Worm (Caenorhabditis elegans) whole organism, L3 larva: ENCODE measurements around the gene C50B6.9.

Experiments used
- R02D3.7 ChIP-seq: fragments of 150-350 bp; optimal IDR thresholded peaks from 2 replicates; lab custom pipeline; 2014; ENCODE audit warnings: missing biosample characterization, missing genetic modification characterization
- ZK546.5 ChIP-seq: sonication (generic microtip); optimal IDR thresholded peaks from 2 replicates; lab custom pipeline; 2017; ENCODE audit warnings: missing biosample characterization, missing genetic modification characterization
- aly-2 ChIP-seq: fragments of 150-350 bp; optimal IDR thresholded peaks from 2 replicates; lab custom pipeline; 2014; ENCODE audit warnings: missing biosample characterization, missing genetic modification characterization
- ama-1 ChIP-seq: fragments of 150-350 bp; optimal IDR thresholded peaks from 2 replicates; lab custom pipeline; 2018
- ceh-16 ChIP-seq: sonication (generic microtip); optimal IDR thresholded peaks from 2 replicates; lab custom pipeline; 2017; ENCODE audit warnings: missing biosample characterization, missing genetic modification characterization
- ceh-28 ChIP-seq: fragments of 150-350 bp; optimal IDR thresholded peaks from 2 replicates; lab custom pipeline; 2014; ENCODE audit warnings: missing biosample characterization, missing genetic modification reagents, missing genetic modification characterization
- ceh-82 ChIP-seq: fragments of 150-350 bp; optimal IDR thresholded peaks from 2 replicates; lab custom pipeline; 2014; ENCODE audit warnings: missing biosample characterization, missing genetic modification characterization
- ceh-9 ChIP-seq: sonication (generic microtip); optimal IDR thresholded peaks from 2 replicates; lab custom pipeline; 2018; ENCODE audit warnings: missing biosample characterization, missing genetic modification characterization
- daf-12 ChIP-seq: fragments of 150-350 bp; optimal IDR thresholded peaks from 2 replicates; lab custom pipeline; 2014; ENCODE audit warnings: missing biosample characterization, missing genetic modification reagents, missing genetic modification characterization
- egl-27 ChIP-seq: sonication (generic microtip); optimal IDR thresholded peaks from 4 replicates; lab custom pipeline; 2017; ENCODE audit warnings: missing biosample characterization, missing genetic modification reagents, missing genetic modification characterization
- egl-5 ChIP-seq: fragments of 150-350 bp; optimal IDR thresholded peaks from 2 replicates; lab custom pipeline; 2017; ENCODE audit warnings: missing biosample characterization, missing genetic modification reagents, missing genetic modification characterization, inconsistent platforms
- elt-1 ChIP-seq: fragments of 150-350 bp; optimal IDR thresholded peaks from 2 replicates; lab custom pipeline; 2014; ENCODE audit warnings: missing biosample characterization, missing genetic modification characterization
- elt-2 ChIP-seq: sonication (generic microtip); optimal IDR thresholded peaks from 2 replicates; lab custom pipeline; 2016; ENCODE audit warnings: missing genetic modification reagents, mild to moderate bottlenecking, missing genetic modification characterization, missing compliant biosample characterization
- elt-3 ChIP-seq, 3 experiments: fragments of 150-350 bp in 1 of 3; sonication (generic microtip) in 2 of 3; optimal IDR thresholded peaks; 2 replicates in 2 of 3; 4 replicates in 1 of 3; lab custom pipeline; 2014 to 2017; ENCODE audit warnings: missing biosample characterization in 3 of 3, missing genetic modification characterization in 3 of 3
- eor-1 ChIP-seq, 2 experiments: fragments of 150-350 bp; optimal IDR thresholded peaks; 2 replicates each; lab custom pipeline; 2014 to 2018; ENCODE audit warnings: missing biosample characterization in 2 of 2, missing genetic modification characterization in 2 of 2
- fkh-10 ChIP-seq: sonication (generic microtip); optimal IDR thresholded peaks from 2 replicates; lab custom pipeline; 2017; ENCODE audit warnings: missing biosample characterization, missing genetic modification reagents, missing genetic modification characterization
- fkh-2 ChIP-seq: fragments of 150-350 bp; optimal IDR thresholded peaks from 2 replicates; lab custom pipeline; 2014; ENCODE audit warnings: missing biosample characterization, missing genetic modification reagents, missing genetic modification characterization
- fos-1 ChIP-seq: fragments of 150-350 bp; optimal IDR thresholded peaks from 2 replicates; lab custom pipeline; 2014; ENCODE audit warnings: missing biosample characterization, missing genetic modification characterization
- hmg-11 ChIP-seq: sonication (generic microtip); optimal IDR thresholded peaks from 2 replicates; lab custom pipeline; 2016; ENCODE audit warnings: missing genetic modification characterization, missing compliant biosample characterization
- jun-1 ChIP-seq: fragments of 150-350 bp; optimal IDR thresholded peaks from 2 replicates; lab custom pipeline; 2014; ENCODE audit warnings: missing biosample characterization, missing genetic modification reagents, missing genetic modification characterization
- lin-15B ChIP-seq: fragments of 150-350 bp; optimal IDR thresholded peaks from 2 replicates; lab custom pipeline; 2014; ENCODE audit warnings: missing biosample characterization, missing genetic modification characterization
- lin-39 ChIP-seq: fragments of 150-350 bp; optimal IDR thresholded peaks from 2 replicates; lab custom pipeline; 2018; ENCODE audit warnings: missing biosample characterization, missing genetic modification reagents, missing genetic modification characterization
- lsy-12 ChIP-seq: sonication (generic microtip); optimal IDR thresholded peaks from 2 replicates; lab custom pipeline; 2016; ENCODE audit warnings: mild to moderate bottlenecking, missing genetic modification characterization, missing compliant biosample characterization
- mdl-1 ChIP-seq: fragments of 150-350 bp; optimal IDR thresholded peaks from 2 replicates; lab custom pipeline; 2014; ENCODE audit warnings: missing biosample characterization, missing genetic modification characterization
- mml-1 ChIP-seq: fragments of 150-350 bp; sonication (generic microtip); optimal IDR thresholded peaks from 3 replicates; lab custom pipeline; 2014; ENCODE audit warnings: missing biosample characterization, missing genetic modification characterization
- nfya-1 ChIP-seq: sonication (generic microtip); optimal IDR thresholded peaks from 2 replicates; lab custom pipeline; 2017; ENCODE audit warnings: missing genetic modification characterization, mild to moderate bottlenecking, missing compliant biosample characterization, antibody characterized with exemption, moderate library complexity; ENCODE audit not compliant: insufficient read depth
- nhr-11 ChIP-seq: fragments of 150-350 bp; optimal IDR thresholded peaks from 2 replicates; lab custom pipeline; 2014; ENCODE audit warnings: missing biosample characterization, missing genetic modification characterization
- nhr-12 ChIP-seq: fragments of 150-350 bp; optimal IDR thresholded peaks from 2 replicates; lab custom pipeline; 2014; ENCODE audit warnings: missing biosample characterization, missing genetic modification characterization
- nhr-23 ChIP-seq: fragments of 150-350 bp; optimal IDR thresholded peaks from 2 replicates; lab custom pipeline; 2014; ENCODE audit warnings: missing biosample characterization, missing genetic modification reagents, missing genetic modification characterization
- nhr-237 ChIP-seq: fragments of 150-350 bp; optimal IDR thresholded peaks from 2 replicates; lab custom pipeline; 2014; ENCODE audit warnings: missing biosample characterization, missing genetic modification characterization
- nhr-25 ChIP-seq: sonication (generic microtip); optimal IDR thresholded peaks from 2 replicates; lab custom pipeline; 2017; ENCODE audit warnings: missing biosample characterization, missing genetic modification characterization
- nhr-28 ChIP-seq: fragments of 150-350 bp; optimal IDR thresholded peaks from 2 replicates; lab custom pipeline; 2014; ENCODE audit warnings: missing biosample characterization, missing genetic modification characterization
- nhr-43 ChIP-seq: sonication (generic microtip); optimal IDR thresholded peaks from 2 replicates; lab custom pipeline; 2016; ENCODE audit warnings: mild to moderate bottlenecking, missing genetic modification characterization, missing compliant biosample characterization; ENCODE audit not compliant: poor library complexity, severe bottlenecking
- nhr-67 ChIP-seq: fragments of 150-350 bp; optimal IDR thresholded peaks from 2 replicates; lab custom pipeline; 2014; ENCODE audit warnings: missing biosample characterization, missing genetic modification characterization
- nhr-76 ChIP-seq: fragments of 150-350 bp; sonication (generic microtip); optimal IDR thresholded peaks from 5 replicates; lab custom pipeline; 2014; ENCODE audit warnings: missing biosample characterization, missing genetic modification characterization
- nhr-77 ChIP-seq: fragments of 150-350 bp; optimal IDR thresholded peaks from 2 replicates; lab custom pipeline; 2014; ENCODE audit warnings: missing biosample characterization, missing genetic modification characterization
- pha-4 ChIP-seq: fragments of 150-350 bp; optimal IDR thresholded peaks from 2 replicates; lab custom pipeline; 2014; ENCODE audit warnings: missing biosample characterization, missing genetic modification reagents, missing genetic modification characterization
- pqm-1 ChIP-seq: fragments of 150-350 bp; optimal IDR thresholded peaks from 2 replicates; lab custom pipeline; 2017; ENCODE audit warnings: missing biosample characterization, missing genetic modification characterization, inconsistent platforms
- sea-2 ChIP-seq: fragments of 150-350 bp; sonication (generic microtip); optimal IDR thresholded peaks from 4 replicates; lab custom pipeline; 2014; ENCODE audit warnings: missing biosample characterization, missing genetic modification reagents, missing genetic modification characterization
- skn-1 ChIP-seq: fragments of 150-350 bp; optimal IDR thresholded peaks from 2 replicates; lab custom pipeline; 2014; ENCODE audit warnings: missing biosample characterization, missing genetic modification characterization
- snpc-4 ChIP-seq: fragments of 150-350 bp; optimal IDR thresholded peaks from 2 replicates; lab custom pipeline; 2014; ENCODE audit warnings: missing biosample characterization, missing genetic modification characterization
- tbx-2 ChIP-seq: sonication (generic microtip); optimal IDR thresholded peaks from 2 replicates; lab custom pipeline; 2016; ENCODE audit warnings: mild to moderate bottlenecking, missing genetic modification characterization, missing compliant biosample characterization
- unc-39 ChIP-seq: sonication (generic microtip); optimal IDR thresholded peaks from 4 replicates; lab custom pipeline; 2017; ENCODE audit warnings: missing biosample characterization, missing genetic modification characterization
- unc-62 ChIP-seq: fragments of 150-350 bp; sonication (generic microtip); optimal IDR thresholded peaks from 4 replicates; lab custom pipeline; 2014; ENCODE audit warnings: missing biosample characterization, missing genetic modification reagents, missing genetic modification characterization
- zag-1 ChIP-seq: fragments of 150-350 bp; optimal IDR thresholded peaks from 2 replicates; lab custom pipeline; 2014; ENCODE audit warnings: missing biosample characterization, missing genetic modification characterization
- ztf-11 ChIP-seq: fragments of 150-350 bp; optimal IDR thresholded peaks from 2 replicates; lab custom pipeline; 2014; ENCODE audit warnings: missing biosample characterization, missing genetic modification characterization
- ztf-4 ChIP-seq: fragments of 150-350 bp; optimal IDR thresholded peaks from 2 replicates; lab custom pipeline; 2014; ENCODE audit warnings: missing biosample characterization, missing genetic modification characterization

C50B6.9 gene

DNA sequence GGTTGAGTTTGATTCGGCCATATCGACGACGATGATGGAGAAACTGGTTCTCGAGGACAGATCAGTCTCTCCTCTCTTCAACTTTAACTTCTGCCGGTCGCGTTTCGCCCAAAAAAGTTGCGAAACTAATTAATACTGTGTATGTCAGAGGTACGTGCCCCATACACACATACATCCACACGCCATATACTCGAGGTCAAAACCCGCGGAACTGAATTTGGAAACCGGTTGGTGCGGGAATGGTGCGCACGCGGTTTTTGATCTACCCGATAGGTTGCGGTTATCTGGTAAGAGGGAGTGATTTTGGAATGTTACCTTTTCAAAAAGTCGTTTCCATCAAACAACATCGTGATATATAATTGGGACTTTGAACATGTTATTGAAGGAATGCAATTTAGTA, 44.0 kb downstream of the C50B6.9 start, which contains the start of gene ifbp-1:
Gene ifbp-1, minus strand, starts transcription at position 85 of the 400 bp plus-strand sequence.
- TF ChIP-seq lin-39 (tag; lab: Kevin White, UChicago) (no peak), pqm-1 (tag; lab: Kevin White, UChicago) (no peak), lsy-12 (peak; percentile 27), hmg-11 (tag; lab: Kevin White, UChicago) (no peak), unc-62 (GFP tag; lab: Kevin White, UChicago) (no peak), sea-2 (GFP tag; lab: Kevin White, UChicago) (no peak), nhr-67 (tag; lab: Kevin White, UChicago) (no peak), nhr-237 (tag; lab: Kevin White, UChicago) (no peak), elt-2 (no peak), elt-3 (tag; optimal IDR thresholded peaks at IDR 0.05; lab: Kevin White, UChicago) (peak in 1 of 3 experiments; percentile 67), egl-5 (tag; lab: Kevin White, UChicago) (no peak), fkh-2 (tag; lab: Kevin White, UChicago) (no peak), fos-1 (tag; lab: Kevin White, UChicago) (no peak), elt-1 (tag; lab: Kevin White, UChicago) (peak; percentile 54), zag-1 (tag; lab: Kevin White, UChicago) (no peak), nhr-43 (tag; lab: Kevin White, UChicago) (peak; percentile 65), lin-15B (tag; lab: Kevin White, UChicago) (no peak), egl-27 (tag; lab: Kevin White, UChicago) (no peak), mdl-1 (tag; lab: Kevin White, UChicago) (peak; percentile 26), nhr-25 (peak; percentile 96), fkh-10 (no peak), eor-1 (tag; optimal IDR thresholded peaks at IDR 0.05; lab: Kevin White, UChicago) (no peak), nhr-28 (tag; lab: Kevin White, UChicago) (no peak), nhr-11 (tag; lab: Kevin White, UChicago) (no peak), mml-1 (no peak), ama-1 (lab: Kevin White, UChicago) (no peak), jun-1 (peak; percentile 0), pha-4 (no peak), daf-12 (tag; lab: Kevin White, UChicago) (no peak), skn-1 (tag; lab: Kevin White, UChicago) (no peak), nhr-12 (tag; lab: Kevin White, UChicago) (no peak), nhr-77 (tag; lab: Kevin White, UChicago) (no peak), ZK546.5 (tag; lab: Kevin White, UChicago) (no peak), ceh-9 (no peak), ztf-11 (tag; lab: Kevin White, UChicago) (no peak), unc-39 (tag; lab: Kevin White, UChicago) (no peak), aly-2 (tag; lab: Kevin White, UChicago) (no peak), snpc-4 (tag; lab: Kevin White, UChicago) (no peak), R02D3.7 (tag; lab: Kevin White, UChicago) (peak; percentile 17), tbx-2 (tag; lab: Kevin White, UChicago) (peak; percentile 16), ceh-16 (tag; lab: Kevin White, UChicago) (peak; percentile 36), nfya-1 (no peak), nhr-23 (peak; percentile 88), ceh-82 (tag; lab: Kevin White, UChicago) (no peak), nhr-76 (tag; lab: Kevin White, UChicago) (no peak), ztf-4 (tag; lab: Kevin White, UChicago) (no peak), ceh-28 (no peak)
